Fruit fly (Drosophila melanogaster): ENCODE results near the gene CG42337.

CG42337 gene

DNA sequence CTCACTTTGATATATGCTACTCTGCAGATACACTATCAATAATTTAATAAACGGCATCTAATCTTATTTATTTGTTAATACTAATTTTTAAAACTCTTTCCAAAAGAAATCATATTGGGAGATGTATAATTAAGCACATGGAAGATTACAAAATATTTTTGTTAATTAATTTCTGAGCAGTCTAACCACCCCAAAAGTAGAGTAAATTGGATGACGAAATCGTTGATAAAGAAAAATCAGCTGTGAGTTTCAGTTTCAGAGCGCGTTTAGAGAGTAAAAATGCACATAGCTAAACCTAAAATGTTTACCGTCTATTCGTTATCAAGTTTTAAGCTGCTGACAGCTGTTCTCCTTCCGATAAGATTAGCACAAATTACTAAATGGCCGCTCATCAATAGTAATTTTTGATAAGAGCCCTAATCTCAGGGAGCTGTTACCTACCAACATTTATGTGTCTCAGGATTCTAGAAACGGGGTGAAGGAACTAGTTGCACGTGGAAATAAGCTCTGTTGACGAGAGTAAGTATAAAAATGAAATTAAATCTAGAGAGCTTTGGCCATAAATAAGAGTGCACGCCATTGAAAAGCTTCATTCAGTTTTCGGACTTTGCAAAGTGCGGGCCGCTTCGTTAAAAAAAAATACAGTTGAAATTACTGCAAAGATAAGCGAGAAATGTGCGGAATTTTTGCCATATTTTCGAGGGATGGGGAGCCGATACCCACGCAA lies 20.5 kb downstream of the CG42337 start, which contains the start of the genes chb and AsnS (continued):
- TF ChIP-seq CG7271 (tag; optimal IDR thresholded peaks at IDR 0.05) (peak; percentile 70), NK7.1 (GFP tag; optimal IDR thresholded peaks at IDR 0.05) (peak; percentile 56), Hey (tag; optimal IDR thresholded peaks at IDR 0.05) (no peak), CG2202 (tag; optimal IDR thresholded peaks at IDR 0.05) (peak; percentile 67), CG11093 (GFP tag; IDR thresholded peaks at IDR 0.05) (peak; percentile 81), CG1602 (GFP tag; optimal IDR thresholded peaks at IDR 0.05) (peak; percentile 81), Ssrp (tag; optimal IDR thresholded peaks at IDR 0.05) (peak; percentile 90), CG14860 (GFP tag; IDR thresholded peaks at IDR 0.05; ENCODE audit: partially characterized antibody) (no peak), CG10267 (tag; optimal IDR thresholded peaks at IDR 0.05) (peak; percentile 83), run (tag; optimal IDR thresholded peaks at IDR 0.05) (peak; percentile 90), CG15514 (GFP tag; optimal IDR thresholded peaks at IDR 0.05) (peak; percentile 73), tio (GFP tag; optimal IDR thresholded peaks at IDR 0.05) (peak; percentile 72), CG13424 (tag; optimal IDR thresholded peaks at IDR 0.05) (peak; percentile 92), CG11456 (GFP tag; IDR thresholded peaks at IDR 0.05) (peak; percentile 91), CG11504 (tag; optimal IDR thresholded peaks at IDR 0.05) (peak; percentile 95), ap (GFP tag; IDR thresholded peaks at IDR 0.05) (peak; percentile 85), Fer2 (tag; optimal IDR thresholded peaks at IDR 0.05) (peak; percentile 60), CG8765 (GFP tag; IDR thresholded peaks at IDR 0.05) (peak; percentile 29; the same call in 1 of the 2 replicates), CG9437 (GFP tag; optimal IDR thresholded peaks at IDR 0.05) (peak; percentile 82), eyg (GFP tag; optimal IDR thresholded peaks at IDR 0.05) (peak; percentile 29), slbo (GFP tag; IDR thresholded peaks at IDR 0.05) (peak; percentile 96), CG9215 (GFP tag; IDR thresholded peaks at IDR 0.05) (peak; percentile 80), Doc3 (GFP tag; IDR thresholded peaks at IDR 0.05; ENCODE audit: partially characterized antibody) (no peak), CG6254 (GFP tag; optimal IDR thresholded peaks at IDR 0.05) (peak; percentile 12), CG17829 (tag; optimal IDR thresholded peaks at IDR 0.05) (peak; percentile 81), CG18764 (GFP tag; optimal IDR thresholded peaks at IDR 0.05) (peak; percentile 68), cas (GFP tag; IDR thresholded peaks at IDR 0.05) (peak; percentile 83), Max (GFP tag; optimal IDR thresholded peaks at IDR 0.05) (peak; percentile 82), CG12299 (tag; optimal IDR thresholded peaks at IDR 0.05) (peak; percentile 89), CG18262 (tag; optimal IDR thresholded peaks at IDR 0.05) (peak; percentile 91), CG3838 (GFP tag; optimal IDR thresholded peaks at IDR 0.05) (peak; percentile 27), chm (GFP tag; IDR thresholded peaks at IDR 0.05) (peak; percentile 76; the same call in 1 of the 2 replicates), Stat92E (GFP tag; optimal IDR thresholded peaks at IDR 0.05) (no peak), sr (GFP tag; IDR thresholded peaks at IDR 0.05) (peak; percentile 33; the same call in 1 of the 3 replicates), CG17568 (GFP tag; optimal IDR thresholded peaks at IDR 0.05) (peak; percentile 84), MBD-R2 (GFP tag; IDR thresholded peaks at IDR 0.05) (peak; percentile 52), Spps (tag; optimal IDR thresholded peaks at IDR 0.05) (peak; percentile 66), abd-A (tag; optimal IDR thresholded peaks at IDR 0.05) (no peak), CG31224 (GFP tag; IDR thresholded peaks at IDR 0.05) (peak; percentile 88), CG4282 (GFP tag; optimal IDR thresholded peaks at IDR 0.05) (no peak), CG12071 (GFP tag; optimal IDR thresholded peaks at IDR 0.05) (peak; percentile 83), CG32772 (GFP tag; IDR thresholded peaks at IDR 0.05) (peak; percentile 90), CG13894 (tag; optimal IDR thresholded peaks at IDR 0.05) (peak; percentile 10), cato (GFP tag; optimal IDR thresholded peaks at IDR 0.05; ENCODE audit: borderline replicate concordance) (peak; percentile 78), CG7745 (tag; optimal IDR thresholded peaks at IDR 0.05) (peak; percentile 84), zfh2 (GFP tag; optimal IDR thresholded peaks at IDR 0.05) (peak; percentile 52), toy (GFP tag; IDR thresholded peaks at IDR 0.05) (peak; percentile 58; the same call in 1 of the 2 replicates), C15 (GFP tag; IDR thresholded peaks at IDR 0.05) (peak; percentile 91)

All from whole organism, embryonic.